Worm (Caenorhabditis elegans) whole organism, L3 larva: ENCODE data around the gene F29B9.12.

Source experiments
- aly-2 ChIP-seq: fragments of 150-350 bp; optimal IDR thresholded peaks from 2 replicates; lab custom pipeline; 2014; ENCODE audit warnings: missing biosample characterization, missing genetic modification characterization
- ama-1 ChIP-seq: fragments of 150-350 bp; optimal IDR thresholded peaks from 2 replicates; lab custom pipeline; 2018
- ceh-9 ChIP-seq: sonication (generic microtip); optimal IDR thresholded peaks from 2 replicates; lab custom pipeline; 2018; ENCODE audit warnings: missing biosample characterization, missing genetic modification characterization
- egl-27 ChIP-seq: sonication (generic microtip); optimal IDR thresholded peaks from 4 replicates; lab custom pipeline; 2017; ENCODE audit warnings: missing biosample characterization, missing genetic modification reagents, missing genetic modification characterization
- elt-2 ChIP-seq: sonication (generic microtip); optimal IDR thresholded peaks from 2 replicates; lab custom pipeline; 2016; ENCODE audit warnings: missing genetic modification reagents, mild to moderate bottlenecking, missing genetic modification characterization, missing compliant biosample characterization
- fkh-2 ChIP-seq: fragments of 150-350 bp; optimal IDR thresholded peaks from 2 replicates; lab custom pipeline; 2014; ENCODE audit warnings: missing biosample characterization, missing genetic modification reagents, missing genetic modification characterization
- hmg-11 ChIP-seq: sonication (generic microtip); optimal IDR thresholded peaks from 2 replicates; lab custom pipeline; 2016; ENCODE audit warnings: missing genetic modification characterization, missing compliant biosample characterization
- lin-39 ChIP-seq: fragments of 150-350 bp; optimal IDR thresholded peaks from 2 replicates; lab custom pipeline; 2018; ENCODE audit warnings: missing biosample characterization, missing genetic modification reagents, missing genetic modification characterization
- nhr-11 ChIP-seq: fragments of 150-350 bp; optimal IDR thresholded peaks from 2 replicates; lab custom pipeline; 2014; ENCODE audit warnings: missing biosample characterization, missing genetic modification characterization
- nhr-237 ChIP-seq: fragments of 150-350 bp; optimal IDR thresholded peaks from 2 replicates; lab custom pipeline; 2014; ENCODE audit warnings: missing biosample characterization, missing genetic modification characterization
- skn-1 ChIP-seq: fragments of 150-350 bp; optimal IDR thresholded peaks from 2 replicates; lab custom pipeline; 2014; ENCODE audit warnings: missing biosample characterization, missing genetic modification characterization
- ztf-11 ChIP-seq: fragments of 150-350 bp; optimal IDR thresholded peaks from 2 replicates; lab custom pipeline; 2014; ENCODE audit warnings: missing biosample characterization, missing genetic modification characterization
- ztf-4 ChIP-seq: fragments of 150-350 bp; optimal IDR thresholded peaks from 2 replicates; lab custom pipeline; 2014; ENCODE audit warnings: missing biosample characterization, missing genetic modification characterization

- TF ChIP-seq hmg-11 (no peak), elt-2 (tag; lab: Kevin White, UChicago) (no peak), skn-1 (tag; lab: Kevin White, UChicago) (no peak), aly-2 (tag; lab: Kevin White, UChicago) (no peak), ceh-9 (tag; lab: Kevin White, UChicago) (no peak), egl-27 (tag; lab: Kevin White, UChicago) (no peak), nhr-237 (tag; lab: Kevin White, UChicago) (no peak), lin-39 (tag; lab: Kevin White, UChicago) (no peak), nhr-11 (tag; lab: Kevin White, UChicago) (no peak), fkh-2 (no peak), ztf-4 (tag; lab: Kevin White, UChicago) (no peak), ama-1 (lab: Kevin White, UChicago) (no peak), ztf-11 (tag; lab: Kevin White, UChicago) (no peak)
These were observed 43.0 kb downstream of the F29B9.12 start, which contains the start of gene yars-2 for ce11 chrIV:4712376-4712775.
